Fruit fly (Drosophila melanogaster) whole organism, wandering third instar larva: ENCODE measurements around the gene CG42537.

Experiments used
- Abd-B ChIP-seq: fragments of >200 bp; optimal IDR thresholded peaks from 2 replicates; lab custom pipeline; 2017; ENCODE audit warnings: missing biosample characterization, missing genetic modification characterization
- CG32264 ChIP-seq: fragments of 200-800 bp; sonication (Bioruptor generic); optimal IDR thresholded peaks from 2 replicates; lab custom pipeline; 2016; ENCODE audit warnings: missing biosample characterization, missing genetic modification characterization
- CG9705 ChIP-seq: fragments of 200-800 bp; sonication (Bioruptor generic); optimal IDR thresholded peaks from 2 replicates; lab custom pipeline; 2018; ENCODE audit warnings: missing biosample characterization, mild to moderate bottlenecking, missing genetic modification characterization
- CrebA ChIP-seq: fragments of 200-800 bp; sonication (Bioruptor generic); optimal IDR thresholded peaks from 2 replicates; lab custom pipeline; 2016; ENCODE audit warnings: missing biosample characterization, mild to moderate bottlenecking, missing genetic modification characterization, borderline replicate concordance
- Dfd ChIP-seq: fragments of >200 bp; optimal IDR thresholded peaks from 2 replicates; lab custom pipeline; 2017; ENCODE audit warnings: missing biosample characterization, missing genetic modification characterization
- Dif ChIP-seq: fragments of 200-275, 200-300 bp; sonication (Bioruptor generic); optimal IDR thresholded peaks from 2 replicates; lab custom pipeline; 2018; ENCODE audit warnings: missing biosample characterization, missing genetic modification characterization; ENCODE audit not compliant: partially characterized antibody
- GATAd ChIP-seq: sonication (Bioruptor generic); optimal IDR thresholded peaks from 2 replicates; lab custom pipeline; 2016; ENCODE audit warnings: missing biosample characterization, missing genetic modification characterization
- HLH106 ChIP-seq: fragments of 200-800 bp; optimal IDR thresholded peaks from 3 replicates; lab custom pipeline; 2019; ENCODE audit warnings: missing biosample characterization, mild to moderate bottlenecking, missing genetic modification characterization, moderate library complexity
- Hnf4 ChIP-seq: fragments of 200-800 bp; sonication (Bioruptor generic); optimal IDR thresholded peaks from 2 replicates; lab custom pipeline; 2016; ENCODE audit warnings: missing biosample characterization, mild to moderate bottlenecking, missing genetic modification characterization
- Hr78 ChIP-seq: fragments of >200 bp; optimal IDR thresholded peaks from 2 replicates; lab custom pipeline; 2017; ENCODE audit warnings: missing biosample characterization, missing genetic modification characterization
- Hr83 ChIP-seq: fragments of 200-300 bp; sonication (Bioruptor generic); optimal IDR thresholded peaks from 2 replicates; lab custom pipeline; 2016; ENCODE audit warnings: missing biosample characterization, mild to moderate bottlenecking, missing genetic modification characterization, moderate library complexity; ENCODE audit not compliant: poor library complexity, severe bottlenecking
- Jra ChIP-seq: sonication (Bioruptor generic); optimal IDR thresholded peaks from 2 replicates; lab custom pipeline; 2016; ENCODE audit warnings: missing biosample characterization, missing genetic modification characterization
- Mio ChIP-seq: sonication (Bioruptor generic); optimal IDR thresholded peaks from 2 replicates; lab custom pipeline; 2016; ENCODE audit warnings: missing biosample characterization, missing genetic modification characterization
- Myc ChIP-seq: fragments of >200 bp; optimal IDR thresholded peaks from 2 replicates; lab custom pipeline; 2017
- N ChIP-seq: fragments of >200 bp; optimal IDR thresholded peaks from 2 replicates; lab custom pipeline; 2018; ENCODE audit warnings: missing biosample characterization, missing external identifiers, missing genetic modification characterization
- OdsH ChIP-seq: fragments of 200-800 bp; sonication (Bioruptor generic); optimal IDR thresholded peaks from 2 replicates; lab custom pipeline; 2016; ENCODE audit warnings: missing biosample characterization, mild to moderate bottlenecking, missing genetic modification characterization
- Rel ChIP-seq, 2 experiments: fragments of 200-800 bp; sonication (Bioruptor generic) in 1 of 2; optimal IDR thresholded peaks; 2 replicates in 1 of 2; 3 replicates in 1 of 2; lab custom pipeline; 2016 to 2019; ENCODE audit warnings: mild to moderate bottlenecking in 2 of 2, missing biosample characterization in 2 of 2, missing genetic modification characterization in 2 of 2, moderate library complexity in 1 of 2
- Sp1 ChIP-seq: fragments of 200-800 bp; sonication (Bioruptor generic); optimal IDR thresholded peaks from 3 replicates; lab custom pipeline; 2019; ENCODE audit warnings: missing biosample characterization, mild to moderate bottlenecking, missing genetic modification characterization, moderate library complexity
- Vsx2 ChIP-seq: fragments of 200-300, 225-300 bp; sonication (Bioruptor generic); optimal IDR thresholded peaks from 2 replicates; lab custom pipeline; 2018; ENCODE audit warnings: missing biosample characterization, missing genetic modification characterization; ENCODE audit not compliant: partially characterized antibody
- br ChIP-seq: fragments of 200-800 bp; sonication (Bioruptor generic); optimal IDR thresholded peaks from 2 replicates; lab custom pipeline; 2016; ENCODE audit warnings: missing biosample characterization, missing genetic modification characterization
- brk ChIP-seq: fragments of 200-800 bp; sonication (Bioruptor generic); optimal IDR thresholded peaks from 2 replicates; lab custom pipeline; 2016; ENCODE audit warnings: missing biosample characterization, mild to moderate bottlenecking, missing genetic modification characterization
- dl ChIP-seq, 2 experiments: fragments of 175-275, 200-275 bp in 1 of 2; fragments of 200-275 bp in 1 of 2; sonication (Bioruptor generic); optimal IDR thresholded peaks; lab custom pipeline; 2018; ENCODE audit warnings: mild to moderate bottlenecking in 2 of 2, missing biosample characterization in 2 of 2, missing genetic modification characterization in 2 of 2, moderate library complexity in 2 of 2; ENCODE audit not compliant: partially characterized antibody in 2 of 2, insufficient read depth in 1 of 2
- dmrt93B ChIP-seq: fragments of 200-800 bp; sonication (Bioruptor generic); optimal IDR thresholded peaks from 2 replicates; lab custom pipeline; 2018; ENCODE audit warnings: missing biosample characterization, mild to moderate bottlenecking, missing genetic modification characterization
- dsf ChIP-seq: sonication (Bioruptor generic); optimal IDR thresholded peaks from 2 replicates; lab custom pipeline; 2016; ENCODE audit warnings: missing biosample characterization, missing genetic modification characterization, borderline replicate concordance
- ey ChIP-seq: fragments of 200-800 bp; sonication (Bioruptor generic); optimal IDR thresholded peaks from 2 replicates; lab custom pipeline; 2016; ENCODE audit warnings: missing biosample characterization, missing genetic modification characterization
- foxo ChIP-seq, 2 experiments: fragments of 200-800 bp; sonication (Bioruptor generic); optimal IDR thresholded peaks; 2 replicates in 1 of 2; 3 replicates in 1 of 2; lab custom pipeline; 2016 to 2017; ENCODE audit warnings: missing biosample characterization in 2 of 2, missing genetic modification characterization in 2 of 2
- fru ChIP-seq: fragments of 200-800 bp; sonication (Bioruptor generic); optimal IDR thresholded peaks from 3 replicates; lab custom pipeline; 2016; ENCODE audit warnings: missing biosample characterization, mild to moderate bottlenecking, missing genetic modification characterization
- h ChIP-seq: fragments of 200-800 bp; sonication (Bioruptor generic); optimal IDR thresholded peaks from 3 replicates; lab custom pipeline; 2016; ENCODE audit warnings: missing biosample characterization, mild to moderate bottlenecking, missing genetic modification characterization
- jim ChIP-seq: fragments of 175-275, 200-325 bp; sonication (Bioruptor generic); optimal IDR thresholded peaks from 2 replicates; lab custom pipeline; 2016; ENCODE audit warnings: missing biosample characterization, mild to moderate bottlenecking, missing genetic modification characterization
- lola ChIP-seq: fragments of >200 bp; optimal IDR thresholded peaks from 2 replicates; lab custom pipeline; 2017; ENCODE audit warnings: missing biosample characterization, missing genetic modification characterization
- pan ChIP-seq: fragments of >200 bp; optimal IDR thresholded peaks from 2 replicates; lab custom pipeline; 2017
- psq ChIP-seq: fragments of 200-800 bp; sonication (Bioruptor generic); optimal IDR thresholded peaks from 3 replicates; lab custom pipeline; 2017; ENCODE audit warnings: missing biosample characterization, mild to moderate bottlenecking, missing genetic modification characterization, moderate library complexity
- rgr ChIP-seq: fragments of 200-800 bp; sonication (Bioruptor generic); optimal IDR thresholded peaks from 3 replicates; lab custom pipeline; 2016; ENCODE audit warnings: missing biosample characterization, mild to moderate bottlenecking, missing genetic modification characterization
- sage ChIP-seq: fragments of 200-800 bp; sonication (Bioruptor generic); optimal IDR thresholded peaks from 2 replicates; lab custom pipeline; 2016; ENCODE audit warnings: missing biosample characterization, mild to moderate bottlenecking, missing genetic modification characterization
- sv ChIP-seq: fragments of 200-800 bp; sonication (Bioruptor generic); optimal IDR thresholded peaks from 3 replicates; lab custom pipeline; 2016; ENCODE audit warnings: missing biosample characterization, missing genetic modification characterization
- tai ChIP-seq: sonication (Bioruptor generic); optimal IDR thresholded peaks from 2 replicates; lab custom pipeline; 2016; ENCODE audit warnings: missing biosample characterization, missing genetic modification characterization
- usp ChIP-seq: fragments of >200 bp; optimal IDR thresholded peaks from 2 replicates; lab custom pipeline; 2017; ENCODE audit warnings: missing biosample characterization, missing genetic modification characterization
- woc ChIP-seq: sonication (Bioruptor generic); optimal IDR thresholded peaks from 2 replicates; lab custom pipeline; 2016; ENCODE audit warnings: missing biosample characterization, mild to moderate bottlenecking, missing genetic modification characterization

CG42537 gene

DNA sequence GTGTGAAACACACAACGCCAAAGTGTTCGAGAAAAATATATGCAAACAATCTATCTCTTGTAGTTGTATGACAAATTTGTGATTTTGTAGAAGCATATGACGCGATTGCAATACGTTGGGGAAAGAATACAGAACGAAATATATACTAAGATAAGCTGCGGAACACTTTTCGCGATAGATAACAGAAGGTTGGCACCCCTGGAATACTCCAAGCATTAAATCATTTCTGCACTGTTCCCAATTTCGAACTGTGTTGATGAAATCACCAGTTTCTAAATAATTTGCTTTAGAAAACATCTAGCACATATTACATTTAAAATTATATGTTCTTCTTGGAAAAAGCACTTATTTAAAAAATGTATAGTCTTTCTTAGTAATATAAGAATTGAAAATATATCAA, 23.2 kb upstream of the CG42537 start:
- TF ChIP-seq rgr (no peak), fru (GFP tag; lab: Kevin White, UChicago) (no peak), N (GFP tag; lab: Kevin White, UChicago) (no peak), brk (peak; percentile 25)
- TF ChIP-seq, all 38 proteins: peak for 1

DNA sequence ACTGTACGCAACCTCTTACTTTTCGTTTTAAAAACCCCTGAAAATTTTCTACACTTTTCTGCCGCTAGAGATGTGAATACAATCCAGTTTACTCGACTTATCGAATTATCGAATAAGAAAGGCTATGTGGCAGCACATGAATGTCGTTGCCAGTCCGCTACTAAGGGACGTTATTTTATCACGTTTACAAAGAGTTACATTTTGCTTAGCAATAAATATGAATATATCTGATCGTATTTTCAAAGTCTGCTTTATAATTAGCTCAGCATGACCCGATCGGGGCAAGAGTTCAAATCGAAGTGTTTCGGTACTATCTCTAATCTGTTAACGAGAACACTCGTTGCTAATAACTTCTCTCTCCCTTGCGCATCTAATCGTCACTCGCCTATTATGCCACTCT, 9.5 kb upstream of the CG42537 start, which contains the start of gene CG42724:
Gene CG42724, minus strand, starts transcription at position 189 of the 400 bp plus-strand sequence.
- no peak for TF ChIP-seq Mio (GFP tag; lab: Kevin White, UChicago)
- no peak for TF ChIP-seq tai
- TF ChIP-seq ey, result no peak
- peak; percentile 20 for TF ChIP-seq psq (GFP tag; lab: Kevin White, UChicago)
- TF ChIP-seq GATAd (GFP tag; lab: Kevin White, UChicago), result no peak
- TF ChIP-seq sv (GFP tag; lab: Kevin White, UChicago), result peak; percentile 42
- TF ChIP-seq Dfd, result no peak
- no peak for TF ChIP-seq usp
- TF ChIP-seq Dif (GFP tag; lab: Kevin White, UChicago), result no peak
- TF ChIP-seq CrebA, result no peak
- TF ChIP-seq Myc (lab: Kevin White, UChicago), result peak; percentile 30
- TF ChIP-seq pan (lab: Kevin White, UChicago), result no peak
- TF ChIP-seq Vsx2 (GFP tag; lab: Kevin White, UChicago), result no peak
- no peak for TF ChIP-seq br (GFP tag; lab: Kevin White, UChicago)
- TF ChIP-seq dsf (GFP tag; lab: Kevin White, UChicago), result no peak
- no peak for TF ChIP-seq h (GFP tag; lab: Kevin White, UChicago)
- TF ChIP-seq CG9705, result peak; percentile 29

DNA sequence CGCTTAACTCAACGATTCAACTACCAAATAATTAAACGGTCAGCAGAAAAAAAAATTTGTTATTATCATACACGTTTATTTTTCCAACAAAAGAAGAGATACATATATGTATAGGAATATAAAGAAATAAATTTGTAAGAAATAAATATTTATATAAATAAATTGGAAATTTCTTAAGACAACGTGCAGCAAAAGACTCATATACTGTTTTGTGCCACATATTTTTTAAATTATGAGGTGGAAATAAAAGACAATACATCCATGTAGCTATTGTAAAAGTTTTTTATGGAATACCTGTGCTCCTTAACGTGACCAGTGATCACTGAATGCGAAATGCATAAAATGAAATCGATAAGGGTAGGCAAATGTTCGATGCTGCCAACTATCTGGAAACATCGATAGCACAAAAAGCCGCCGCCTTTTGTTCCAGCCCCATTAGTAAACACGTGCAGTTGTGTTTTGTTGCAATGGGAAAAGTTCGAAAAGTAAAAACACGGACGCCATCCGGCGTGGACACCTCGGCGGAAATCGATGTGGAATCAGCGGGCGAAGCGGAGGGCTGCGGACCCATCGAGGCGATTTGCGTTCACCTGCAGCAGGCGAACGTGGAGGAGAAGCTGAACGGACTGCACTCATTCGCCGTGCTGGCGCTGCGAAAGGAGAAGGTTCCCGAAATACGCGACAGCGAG, 8.9 kb upstream of the CG42537 start, which contains the start of gene CG10286:
Gene CG10286, plus strand, starts transcription at position 416 of the 689 bp plus-strand sequence.
- TF ChIP-seq Jra, result no peak
- no peak for TF ChIP-seq CG32264 (GFP tag; lab: Kevin White, UChicago)
- no peak for TF ChIP-seq lola
- no peak for TF ChIP-seq sv (GFP tag; lab: Kevin White, UChicago)
- TF ChIP-seq OdsH (GFP tag; lab: Kevin White, UChicago), result no peak
- no peak for TF ChIP-seq sage (GFP tag; lab: Kevin White, UChicago)
- TF ChIP-seq Hr83 (GFP tag; lab: Kevin White, UChicago), result peak; percentile 57
- TF ChIP-seq N (GFP tag; lab: Kevin White, UChicago), result no peak
- TF ChIP-seq Vsx2 (GFP tag; lab: Kevin White, UChicago), result no peak
- no peak for TF ChIP-seq jim (GFP tag; lab: Kevin White, UChicago)
- TF ChIP-seq usp, result no peak
- TF ChIP-seq GATAd (GFP tag; lab: Kevin White, UChicago), result no peak
- TF ChIP-seq pan (lab: Kevin White, UChicago), result no peak
- no peak for TF ChIP-seq CrebA
- no peak for TF ChIP-seq br (GFP tag; lab: Kevin White, UChicago)
- TF ChIP-seq brk, result no peak
- TF ChIP-seq HLH106 (tag; lab: Kevin White, UChicago), result peak; percentile 29
- TF ChIP-seq h (GFP tag; lab: Kevin White, UChicago), result no peak
- peak; percentile 31 for TF ChIP-seq Myc (lab: Kevin White, UChicago)
- TF ChIP-seq CG9705, result no peak
- no peak for TF ChIP-seq Mio (GFP tag; lab: Kevin White, UChicago)
- TF ChIP-seq dsf (GFP tag; lab: Kevin White, UChicago), result no peak
- TF ChIP-seq Sp1 (GFP tag; lab: Kevin White, UChicago), result no peak
- no peak for TF ChIP-seq dl (GFP tag; optimal IDR thresholded peaks at IDR 0.05; lab: Kevin White, UChicago; ENCODE audit: insufficient read depth in 1 of 2, partially characterized antibody in 2 of 2)
- no peak for TF ChIP-seq Dif (GFP tag; lab: Kevin White, UChicago)
- TF ChIP-seq woc (GFP tag; lab: Kevin White, UChicago), result peak; percentile 44
- TF ChIP-seq Hr78 (GFP tag; lab: Kevin White, UChicago), result no peak
- no peak for TF ChIP-seq fru (GFP tag; lab: Kevin White, UChicago)
- peak; percentile 11 for TF ChIP-seq psq (GFP tag; lab: Kevin White, UChicago)
- no peak for TF ChIP-seq Dfd
- no peak for TF ChIP-seq Abd-B (GFP tag; lab: Kevin White, UChicago)
- no peak for TF ChIP-seq ey
- no peak for TF ChIP-seq tai
- no peak for TF ChIP-seq Hnf4 (GFP tag; lab: Kevin White, UChicago)
- TF ChIP-seq rgr, result peak; percentile 25
- no peak for TF ChIP-seq Rel (GFP tag; optimal IDR thresholded peaks at IDR 0.05; lab: Kevin White, UChicago)
- no peak for TF ChIP-seq Rel (tag; optimal IDR thresholded peaks at IDR 0.05; lab: Kevin White, UChicago)
- TF ChIP-seq dmrt93B (GFP tag; lab: Kevin White, UChicago), result no peak
- TF ChIP-seq foxo (GFP tag; optimal IDR thresholded peaks at IDR 0.05; lab: Kevin White, UChicago), result no peak
